Worm (Caenorhabditis elegans) whole organism, late embryonic: Measurements from ENCODE around the gene sodh-2.

ENCODE experiments used
- C38D4.7 ChIP-seq: fragments of 200-800 bp; sonication (Bioruptor generic); optimal IDR thresholded peaks from 2 replicates; lab custom pipeline; 2018; ENCODE audit warnings: mild to moderate bottlenecking, missing genetic modification characterization, moderate library complexity, missing compliant biosample characterization
- F13H6.1 ChIP-seq: sonication (generic microtip); optimal IDR thresholded peaks from 2 replicates; lab custom pipeline; 2016; ENCODE audit warnings: missing genetic modification characterization, missing compliant biosample characterization
- K09A11.1 ChIP-seq: sonication (generic microtip); optimal IDR thresholded peaks from 2 replicates; lab custom pipeline; 2017; ENCODE audit warnings: antibody characterized with exemption, mild to moderate bottlenecking, missing genetic modification characterization, missing compliant biosample characterization; ENCODE audit not compliant: insufficient read depth
- ama-1 ChIP-seq: fragments of 150-350 bp; optimal IDR thresholded peaks from 2 replicates; lab custom pipeline; 2014
- ceh-24 ChIP-seq: sonication (generic microtip); optimal IDR thresholded peaks from 2 replicates; lab custom pipeline; 2016; ENCODE audit warnings: mild to moderate bottlenecking, missing genetic modification characterization, missing compliant biosample characterization
- ceh-31 ChIP-seq: sonication (generic microtip); optimal IDR thresholded peaks from 2 replicates; lab custom pipeline; 2016; ENCODE audit warnings: missing genetic modification characterization, missing compliant biosample characterization
- ceh-48 ChIP-seq: sonication (generic microtip); optimal IDR thresholded peaks from 2 replicates; lab custom pipeline; 2016; ENCODE audit warnings: missing genetic modification characterization, inconsistent platforms, missing compliant biosample characterization
- ceh-6 ChIP-seq: fragments of 200-800 bp; sonication (Bioruptor generic); optimal IDR thresholded peaks from 2 replicates; lab custom pipeline; 2018; ENCODE audit warnings: mild to moderate bottlenecking, missing genetic modification characterization, missing compliant biosample characterization
- ets-4 ChIP-seq: sonication (generic microtip); optimal IDR thresholded peaks from 2 replicates; lab custom pipeline; 2016; ENCODE audit warnings: missing genetic modification characterization, missing compliant biosample characterization
- fkh-10 ChIP-seq: fragments of 150-350 bp; optimal IDR thresholded peaks from 2 replicates; lab custom pipeline; 2014; ENCODE audit warnings: missing biosample characterization, missing genetic modification reagents, missing genetic modification characterization
- gmeb-2 ChIP-seq: sonication (generic microtip); optimal IDR thresholded peaks from 2 replicates; lab custom pipeline; 2016; ENCODE audit warnings: missing genetic modification characterization, inconsistent platforms, missing compliant biosample characterization
- hlh-13 ChIP-seq: fragments of 200-800 bp; sonication (Bioruptor generic); optimal IDR thresholded peaks from 2 replicates; lab custom pipeline; 2018; ENCODE audit warnings: mild to moderate bottlenecking, missing genetic modification characterization, missing compliant biosample characterization
- hlh-8 ChIP-seq: sonication (generic microtip); optimal IDR thresholded peaks from 2 replicates; lab custom pipeline; 2016; ENCODE audit warnings: missing genotype, missing genetic modification characterization, missing compliant biosample characterization
- ref-2 ChIP-seq: sonication (generic microtip); optimal IDR thresholded peaks from 2 replicates; lab custom pipeline; 2016; ENCODE audit warnings: missing genetic modification characterization, missing compliant biosample characterization
- sdc-2 ChIP-seq: sonication (generic microtip); optimal IDR thresholded peaks from 2 replicates; lab custom pipeline; 2016; ENCODE audit warnings: missing genotype, missing genetic modification characterization, missing compliant biosample characterization
- sox-4 ChIP-seq: sonication (generic microtip); optimal IDR thresholded peaks from 2 replicates; lab custom pipeline; 2017; ENCODE audit warnings: mild to moderate bottlenecking, missing genetic modification characterization, inconsistent platforms, missing compliant biosample characterization
- syd-9 ChIP-seq: sonication (generic microtip); optimal IDR thresholded peaks from 2 replicates; lab custom pipeline; 2016; ENCODE audit warnings: mild to moderate bottlenecking, missing genetic modification characterization, moderate library complexity, missing compliant biosample characterization
- unc-55 ChIP-seq: sonication (generic microtip); optimal IDR thresholded peaks from 2 replicates; lab custom pipeline; 2017; ENCODE audit warnings: missing biosample characterization, missing genetic modification reagents, missing genetic modification characterization
- zip-5 ChIP-seq: sonication (generic microtip); optimal IDR thresholded peaks from 2 replicates; lab custom pipeline; 2016; ENCODE audit warnings: missing genetic modification characterization, missing compliant biosample characterization

Gene sodh-2

ce11 chrV:11843678-11844366 is 47.2 kb downstream of the sodh-2 start, which contains the start of gene nphp-4:
Gene nphp-4, minus strand, starts transcription at chrV:11843728.
- no peak for TF ChIP-seq unc-55 (GFP tag; lab: Kevin White, UChicago)
- TF ChIP-seq gmeb-2 (tag; lab: Kevin White, UChicago) = no peak
- TF ChIP-seq C38D4.7 (GFP tag; lab: Kevin White, UChicago) = no peak
- no peak for TF ChIP-seq ama-1 (lab: Kevin White, UChicago)
- TF ChIP-seq ceh-24 = no peak
- no peak for TF ChIP-seq zip-5 (tag; lab: Kevin White, UChicago)
- TF ChIP-seq ets-4 = no peak
- no peak for TF ChIP-seq sdc-2 (tag; lab: Kevin White, UChicago)
- TF ChIP-seq ceh-6 (GFP tag; lab: Kevin White, UChicago) = no peak
- no peak for TF ChIP-seq syd-9 (tag; lab: Kevin White, UChicago)
- no peak for TF ChIP-seq K09A11.1 (tag; lab: Kevin White, UChicago)
- TF ChIP-seq sox-4 = no peak
- no peak for TF ChIP-seq ref-2 (tag; lab: Kevin White, UChicago)
- no peak for TF ChIP-seq hlh-8 (tag; lab: Kevin White, UChicago)
- TF ChIP-seq hlh-13 = no peak
- TF ChIP-seq ceh-31 = no peak
- no peak for TF ChIP-seq fkh-10 (GFP tag; lab: Kevin White, UChicago)
- no peak for TF ChIP-seq ceh-48 (tag; lab: Kevin White, UChicago)
- TF ChIP-seq F13H6.1 (tag; lab: Kevin White, UChicago) = no peak
- TF ChIP-seq, all 69 proteins: peak for 0
